Worm (Caenorhabditis elegans) whole organism, early embryonic: ENCODE measurements around the gene cutl-2.
"Not testable (repeated sequence)": the region's sequence is repeated elsewhere in the genome, so short reads cannot be mapped to it uniquely, and the experiment has no call there.

ENCODE experiments used
- aly-1 ChIP-seq: sonication (generic microtip); optimal IDR thresholded peaks from 2 replicates; lab custom pipeline; 2016; ENCODE audit warnings: missing genetic modification characterization, missing compliant biosample characterization
- ama-1 ChIP-seq: fragments of 150-350 bp; optimal IDR thresholded peaks from 2 replicates; lab custom pipeline; 2014
- ceh-13 ChIP-seq: fragments of 200-800 bp; sonication (Bioruptor generic); optimal IDR thresholded peaks from 2 replicates; lab custom pipeline; 2018; ENCODE audit warnings: mild to moderate bottlenecking, missing genetic modification characterization, missing compliant biosample characterization
- ets-7 ChIP-seq: sonication (generic microtip); optimal IDR thresholded peaks from 2 replicates; lab custom pipeline; 2016; ENCODE audit warnings: missing genotype, missing genetic modification characterization, missing compliant biosample characterization
- flt-1 ChIP-seq: fragments of 200-800 bp; sonication (Bioruptor generic); IDR thresholded peaks from 2 replicates; pipeline ENCODE4 v1.3.6; 2022; ENCODE audit warnings: missing genetic modification characterization, missing compliant biosample characterization
- hmbx-1 ChIP-seq: sonication (generic microtip); optimal IDR thresholded peaks from 2 replicates; lab custom pipeline; 2016; ENCODE audit warnings: mild to moderate bottlenecking, missing genetic modification characterization, missing compliant biosample characterization

ce11 chrII:9731810-9732209 is 7.3 kb upstream of the cutl-2 start, which contains the start of gene mab-3:
- not testable (repeated sequence) for TF ChIP-seq ets-7 (tag; lab: Kevin White, UChicago); ama-1 (lab: Kevin White, UChicago); ceh-13; aly-1 (tag; lab: Kevin White, UChicago); flt-1 (GFP tag; lab: Robert Waterston, UW); hmbx-1 (tag; lab: Kevin White, UChicago)
